Worm (Caenorhabditis elegans): ENCODE data around the gene K07G6.1.

- TF ChIP-seq snpc-1.1 (tag; optimal IDR thresholded peaks at IDR 0.05; ENCODE audit: insufficient read depth) (no peak), ztf-18 (tag; optimal IDR thresholded peaks at IDR 0.05) (no peak), F22D6.2 (tag; optimal IDR thresholded peaks at IDR 0.05) (no peak), Y95B8A.8 (GFP tag; IDR thresholded peaks at IDR 0.05) (no peak), F33H1.4 (GFP tag; IDR thresholded peaks at IDR 0.05) (no peak), C17E4.6 (GFP tag; IDR thresholded peaks at IDR 0.05) (no peak), B0035.1 (tag; optimal IDR thresholded peaks at IDR 0.05) (no peak), rpc-1 (optimal IDR thresholded peaks at IDR 0.05) (no peak), rpc-1 (tag; optimal IDR thresholded peaks at IDR 0.05) (no peak)
These were observed 44.9 kb downstream of the K07G6.1 start, which contains the start of gene C08F1.10 for ce11 chrII:1786209-1786608.
